Worm (Caenorhabditis elegans): ENCODE measurements around the gene Y54G2A.19.
A peak's percentile ranks its signal among the peaks of the same experiment; 100 is the strongest.

- no peak for TF ChIP-seq elt-3 (tag; optimal IDR thresholded peaks at IDR 0.05)
- no peak for TF ChIP-seq sma-3 (GFP tag; optimal IDR thresholded peaks at IDR 0.05)
- peak; percentile 60 for TF ChIP-seq crh-2 (tag; optimal IDR thresholded peaks at IDR 0.05)
Observed at ce11 chrIV:2855056-2855752, 39.3 kb downstream of the Y54G2A.19 start.
